Fruit fly (Drosophila melanogaster) whole organism, embryonic: ENCODE data around the gene Psn.

ENCODE experiments used
- Atf-2 ChIP-seq: fragments of 200-800 bp; sonication (Bioruptor generic); optimal IDR thresholded peaks from 2 replicates; lab custom pipeline; 2016; ENCODE audit warnings: missing biosample characterization, missing genetic modification characterization
- CG1602 ChIP-seq: fragments of 200-800 bp; sonication (Bioruptor generic); optimal IDR thresholded peaks from 3 replicates; lab custom pipeline; 2016; ENCODE audit warnings: missing biosample characterization, missing genetic modification characterization
- CG5180 ChIP-seq: fragments of 200-800 bp; sonication (Bioruptor generic); optimal IDR thresholded peaks from 3 replicates; lab custom pipeline; 2017; ENCODE audit warnings: missing biosample characterization, missing genetic modification characterization, mild to moderate bottlenecking, moderate library complexity, missing genetic modification reagents
- her ChIP-seq: fragments of 200-800 bp; sonication (Bioruptor generic); optimal IDR thresholded peaks from 2 replicates; lab custom pipeline; 2016; ENCODE audit warnings: missing biosample characterization, missing genetic modification characterization
- yki ChIP-seq: fragments of >200 bp; optimal IDR thresholded peaks from 3 replicates; lab custom pipeline; 2018

- TF ChIP-seq CG5180 (GFP tag; lab: Kevin White, UChicago): no peak
- no peak for TF ChIP-seq yki (lab: Kevin White, UChicago)
- no peak for TF ChIP-seq CG1602 (GFP tag; lab: Kevin White, UChicago)
- no peak for TF ChIP-seq her (GFP tag; lab: Kevin White, UChicago)
- no peak for TF ChIP-seq Atf-2
Measured at dm6 chr3L:20460383-20460782, 28.1 kb downstream of the Psn start, which contains the start of gene mag.
